Worm (Caenorhabditis elegans): Measurements from ENCODE around the gene fndc-1.

Gene fndc-1

DNA sequence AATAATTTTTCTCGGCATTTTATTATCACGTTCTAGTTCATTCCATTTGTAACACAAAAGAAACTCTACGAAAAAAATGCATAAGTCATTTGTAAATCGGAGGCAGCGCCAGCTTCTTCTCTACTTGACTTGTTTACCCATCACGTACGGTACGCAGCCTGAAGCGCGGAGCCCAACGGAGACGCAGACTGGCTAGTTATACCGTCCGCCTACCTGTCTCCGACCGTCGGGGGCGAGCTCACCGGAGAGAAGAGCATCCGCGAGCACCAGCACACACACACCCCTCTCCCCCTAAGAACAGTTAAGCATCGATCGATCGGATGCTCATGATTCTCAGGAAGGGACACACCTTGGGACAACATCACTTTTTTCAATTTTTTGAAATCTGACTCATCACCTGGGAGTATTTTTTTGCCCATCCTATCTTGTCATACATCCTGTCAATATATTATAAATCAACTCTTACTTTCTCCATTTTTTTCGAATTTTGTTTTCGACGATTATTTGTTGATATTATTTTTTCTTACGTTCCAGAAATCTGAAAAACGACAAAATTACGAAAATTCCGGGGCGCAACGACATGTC is 15.3 kb downstream of the fndc-1 start, which contains the start of gene plpr-1:
TSS of gene plpr-1 (plus strand) at position 535 of the 585 bp plus-strand sequence.
- TF ChIP-seq madf-8 (GFP tag; conservative IDR thresholded peaks at IDR 0.05) (no peak), F23B12.7 (tag; optimal IDR thresholded peaks at IDR 0.05; ENCODE audit: insufficient read depth) (no peak), xnd-1 (tag; optimal IDR thresholded peaks at IDR 0.05) (no peak), ama-1 (optimal IDR thresholded peaks at IDR 0.05) (no peak), ama-1 (GFP tag; optimal IDR thresholded peaks at IDR 0.05) (no peak), egrh-3 (GFP tag; IDR thresholded peaks at IDR 0.05) (peak; percentile 21; the same call in 1 of the 2 replicates), hlh-12 (tag; optimal IDR thresholded peaks at IDR 0.05) (no peak), F22D6.2 (tag; optimal IDR thresholded peaks at IDR 0.05) (no peak), tbx-9 (tag; optimal IDR thresholded peaks at IDR 0.05; ENCODE audit: borderline replicate concordance) (no peak), nhr-27 (tag; optimal IDR thresholded peaks at IDR 0.05) (no peak), T07F8.4 (tag; optimal IDR thresholded peaks at IDR 0.05) (no peak), attf-5 (GFP tag; optimal IDR thresholded peaks at IDR 0.05) (no peak), zfh-2 (GFP tag; conservative IDR thresholded peaks at IDR 0.05) (peak; percentile 74)

DNA sequence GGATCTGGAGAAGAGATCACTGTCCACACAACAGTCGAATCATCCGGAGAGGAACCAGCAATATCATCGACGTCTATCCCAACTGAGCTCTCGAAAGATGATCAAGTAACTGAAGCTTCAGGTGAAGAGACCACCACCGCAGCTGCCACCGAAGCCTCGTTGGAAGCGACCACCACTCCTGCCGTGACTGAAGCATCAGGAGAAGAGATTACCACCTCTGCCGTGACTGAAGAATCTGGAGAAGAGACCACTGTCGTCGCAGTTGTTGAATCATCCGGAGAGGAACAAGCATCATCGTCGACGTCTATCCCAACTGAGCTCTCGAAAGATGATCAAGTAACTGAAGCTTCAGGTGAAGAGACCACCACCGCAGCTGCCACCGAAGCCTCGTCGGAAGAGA is 25.5 kb downstream of the fndc-1 start:
- TF ChIP-seq F39B2.1 (GFP tag; IDR thresholded peaks at IDR 0.05) (0 out of 2 replicates have a peak, but pooled peaks have one; percentile 41), ceh-58 (GFP tag; IDR thresholded peaks at IDR 0.05) (0 out of 2 replicates have a peak, but pooled peaks have one; percentile 87), egrh-3 (GFP tag; IDR thresholded peaks at IDR 0.05) (peak; percentile 71; the same call in 1 of the 2 replicates), aptf-2 (GFP tag; conservative IDR thresholded peaks at IDR 0.05) (peak; percentile 46; the same call in 1 of the 2 replicates)

ce11 chrII:11205783-11206182 is 31.3 kb downstream of the fndc-1 start:
- TF ChIP-seq ztf-25 (GFP tag; IDR thresholded peaks at IDR 0.05) (no peak), snpc-1.1 (tag; optimal IDR thresholded peaks at IDR 0.05; ENCODE audit: insufficient read depth) (no peak), T26A5.8 (tag; optimal IDR thresholded peaks at IDR 0.05) (no peak), B0336.3 (GFP tag; IDR thresholded peaks at IDR 0.05) (no peak), let-607 (tag; optimal IDR thresholded peaks at IDR 0.05) (no peak), madf-6 (GFP tag; IDR thresholded peaks at IDR 0.05) (no peak)

ce11 chrII:11204731-11205130 is 32.4 kb downstream of the fndc-1 start:
- TF ChIP-seq lsl-1 (GFP tag; optimal IDR thresholded peaks at IDR 0.05) (no peak), hrde-1 (tag; optimal IDR thresholded peaks at IDR 0.05; ENCODE audit: borderline replicate concordance) (no peak)

DNA sequence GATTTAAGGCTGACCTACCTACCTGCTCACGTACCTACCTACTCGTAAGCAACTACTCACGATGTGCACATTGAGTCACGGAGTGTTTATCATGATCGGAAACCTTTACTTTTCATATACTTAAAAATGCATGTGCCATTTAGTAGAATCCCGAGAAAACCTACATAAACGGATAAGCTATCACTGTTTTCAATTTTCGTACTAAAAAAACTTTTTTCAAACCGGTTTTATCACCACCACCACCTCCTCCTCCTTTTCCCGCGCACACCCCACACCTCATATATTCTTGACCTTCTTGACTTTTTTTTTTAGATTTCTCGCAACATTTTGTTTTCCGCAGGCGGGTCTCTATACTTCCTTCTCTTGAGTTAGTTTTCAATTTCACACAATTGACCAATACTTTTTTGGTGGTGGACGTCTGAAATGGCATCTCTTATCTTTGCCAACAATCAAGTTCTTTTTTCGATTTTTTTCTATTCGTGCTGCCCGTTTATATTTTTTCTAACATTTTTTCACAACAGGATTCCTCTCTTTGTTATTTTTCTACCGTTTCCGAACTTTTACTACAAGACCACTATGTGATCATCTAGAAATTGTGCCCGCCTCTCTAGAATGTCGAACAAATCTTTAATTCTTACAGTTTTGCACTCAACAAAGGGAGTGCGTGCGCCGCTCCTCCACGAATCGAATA is 34.4 kb downstream of the fndc-1 start, which contains the start of gene srap-1:
TSS of gene srap-1 (plus strand) at position 641 of the 691 bp plus-strand sequence.
- TF ChIP-seq mcd-1 (GFP tag; IDR thresholded peaks at IDR 0.05) (no peak), snpc-1.1 (tag; optimal IDR thresholded peaks at IDR 0.05; ENCODE audit: insufficient read depth) (no peak), nhr-179 (tag; optimal IDR thresholded peaks at IDR 0.05) (no peak), T07F8.4 (tag; optimal IDR thresholded peaks at IDR 0.05) (no peak), hmg-1.2 (GFP tag; IDR thresholded peaks at IDR 0.05) (no peak), Y56A3A.18 (GFP tag; IDR thresholded peaks at IDR 0.05) (no peak), dpl-1 (GFP tag; optimal IDR thresholded peaks at IDR 0.05) (no peak), ztf-25 (GFP tag; IDR thresholded peaks at IDR 0.05) (no peak), K11D2.4 (GFP tag; IDR thresholded peaks at IDR 0.05) (no peak), lin-35 (GFP tag; optimal IDR thresholded peaks at IDR 0.05) (no peak), ztf-26 (tag; optimal IDR thresholded peaks at IDR 0.05) (no peak), F55B11.4 (tag; optimal IDR thresholded peaks at IDR 0.05; ENCODE audit: borderline replicate concordance, insufficient read depth) (no peak), chd-7 (tag; optimal IDR thresholded peaks at IDR 0.05) (no peak), ztf-28 (GFP tag; IDR thresholded peaks at IDR 0.05) (no peak)
